Fruit fly (Drosophila melanogaster) whole organism, wandering third instar larva: ENCODE data around the gene SkpD.
A peak's percentile ranks its signal among the peaks of the same experiment; 100 is the strongest.

Experiments
- Abd-B ChIP-seq: fragments of >200 bp; optimal IDR thresholded peaks from 2 replicates; lab custom pipeline; 2017; ENCODE audit warnings: missing biosample characterization, missing genetic modification characterization
- CG9705 ChIP-seq: fragments of 200-800 bp; sonication (Bioruptor generic); optimal IDR thresholded peaks from 2 replicates; lab custom pipeline; 2018; ENCODE audit warnings: missing biosample characterization, mild to moderate bottlenecking, missing genetic modification characterization
- CrebA ChIP-seq: fragments of 200-800 bp; sonication (Bioruptor generic); optimal IDR thresholded peaks from 2 replicates; lab custom pipeline; 2016; ENCODE audit warnings: missing biosample characterization, mild to moderate bottlenecking, missing genetic modification characterization, borderline replicate concordance
- Dfd ChIP-seq: fragments of >200 bp; optimal IDR thresholded peaks from 2 replicates; lab custom pipeline; 2017; ENCODE audit warnings: missing biosample characterization, missing genetic modification characterization
- Dif ChIP-seq: fragments of 200-275, 200-300 bp; sonication (Bioruptor generic); optimal IDR thresholded peaks from 2 replicates; lab custom pipeline; 2018; ENCODE audit warnings: missing biosample characterization, missing genetic modification characterization; ENCODE audit not compliant: partially characterized antibody
- HLH106 ChIP-seq: fragments of 200-800 bp; optimal IDR thresholded peaks from 3 replicates; lab custom pipeline; 2019; ENCODE audit warnings: missing biosample characterization, mild to moderate bottlenecking, missing genetic modification characterization, moderate library complexity
- Hnf4 ChIP-seq: fragments of 200-800 bp; sonication (Bioruptor generic); optimal IDR thresholded peaks from 2 replicates; lab custom pipeline; 2016; ENCODE audit warnings: missing biosample characterization, mild to moderate bottlenecking, missing genetic modification characterization
- Hr78 ChIP-seq: fragments of >200 bp; optimal IDR thresholded peaks from 2 replicates; lab custom pipeline; 2017; ENCODE audit warnings: missing biosample characterization, missing genetic modification characterization
- Hr83 ChIP-seq: fragments of 200-300 bp; sonication (Bioruptor generic); optimal IDR thresholded peaks from 2 replicates; lab custom pipeline; 2016; ENCODE audit warnings: missing biosample characterization, mild to moderate bottlenecking, missing genetic modification characterization, moderate library complexity; ENCODE audit not compliant: poor library complexity, severe bottlenecking
- Jra ChIP-seq: sonication (Bioruptor generic); optimal IDR thresholded peaks from 2 replicates; lab custom pipeline; 2016; ENCODE audit warnings: missing biosample characterization, missing genetic modification characterization
- Myc ChIP-seq: fragments of >200 bp; optimal IDR thresholded peaks from 2 replicates; lab custom pipeline; 2017
- N ChIP-seq: fragments of >200 bp; optimal IDR thresholded peaks from 2 replicates; lab custom pipeline; 2018; ENCODE audit warnings: missing biosample characterization, missing external identifiers, missing genetic modification characterization
- OdsH ChIP-seq: fragments of 200-800 bp; sonication (Bioruptor generic); optimal IDR thresholded peaks from 2 replicates; lab custom pipeline; 2016; ENCODE audit warnings: missing biosample characterization, mild to moderate bottlenecking, missing genetic modification characterization
- Rel ChIP-seq, 2 experiments: fragments of 200-800 bp; sonication (Bioruptor generic) in 1 of 2; optimal IDR thresholded peaks; 2 replicates in 1 of 2; 3 replicates in 1 of 2; lab custom pipeline; 2016 to 2019; ENCODE audit warnings: mild to moderate bottlenecking in 2 of 2, missing biosample characterization in 2 of 2, missing genetic modification characterization in 2 of 2, moderate library complexity in 1 of 2
- dl ChIP-seq, 2 experiments: fragments of 175-275, 200-275 bp in 1 of 2; fragments of 200-275 bp in 1 of 2; sonication (Bioruptor generic); optimal IDR thresholded peaks; lab custom pipeline; 2018; ENCODE audit warnings: mild to moderate bottlenecking in 2 of 2, missing biosample characterization in 2 of 2, missing genetic modification characterization in 2 of 2, moderate library complexity in 2 of 2; ENCODE audit not compliant: partially characterized antibody in 2 of 2, insufficient read depth in 1 of 2
- dmrt93B ChIP-seq: fragments of 200-800 bp; sonication (Bioruptor generic); optimal IDR thresholded peaks from 2 replicates; lab custom pipeline; 2018; ENCODE audit warnings: missing biosample characterization, mild to moderate bottlenecking, missing genetic modification characterization
- dsf ChIP-seq: sonication (Bioruptor generic); optimal IDR thresholded peaks from 2 replicates; lab custom pipeline; 2016; ENCODE audit warnings: missing biosample characterization, missing genetic modification characterization, borderline replicate concordance
- ey ChIP-seq: fragments of 200-800 bp; sonication (Bioruptor generic); optimal IDR thresholded peaks from 2 replicates; lab custom pipeline; 2016; ENCODE audit warnings: missing biosample characterization, missing genetic modification characterization
- foxo ChIP-seq, 2 experiments: fragments of 200-800 bp; sonication (Bioruptor generic); optimal IDR thresholded peaks; 2 replicates in 1 of 2; 3 replicates in 1 of 2; lab custom pipeline; 2016 to 2017; ENCODE audit warnings: missing biosample characterization in 2 of 2, missing genetic modification characterization in 2 of 2
- fru ChIP-seq: fragments of 200-800 bp; sonication (Bioruptor generic); optimal IDR thresholded peaks from 3 replicates; lab custom pipeline; 2016; ENCODE audit warnings: missing biosample characterization, mild to moderate bottlenecking, missing genetic modification characterization
- h ChIP-seq: fragments of 200-800 bp; sonication (Bioruptor generic); optimal IDR thresholded peaks from 3 replicates; lab custom pipeline; 2016; ENCODE audit warnings: missing biosample characterization, mild to moderate bottlenecking, missing genetic modification characterization
- jim ChIP-seq: fragments of 175-275, 200-325 bp; sonication (Bioruptor generic); optimal IDR thresholded peaks from 2 replicates; lab custom pipeline; 2016; ENCODE audit warnings: missing biosample characterization, mild to moderate bottlenecking, missing genetic modification characterization
- lola ChIP-seq: fragments of >200 bp; optimal IDR thresholded peaks from 2 replicates; lab custom pipeline; 2017; ENCODE audit warnings: missing biosample characterization, missing genetic modification characterization
- pan ChIP-seq: fragments of >200 bp; optimal IDR thresholded peaks from 2 replicates; lab custom pipeline; 2017
- psq ChIP-seq: fragments of 200-800 bp; sonication (Bioruptor generic); optimal IDR thresholded peaks from 3 replicates; lab custom pipeline; 2017; ENCODE audit warnings: missing biosample characterization, mild to moderate bottlenecking, missing genetic modification characterization, moderate library complexity
- sage ChIP-seq: fragments of 200-800 bp; sonication (Bioruptor generic); optimal IDR thresholded peaks from 2 replicates; lab custom pipeline; 2016; ENCODE audit warnings: missing biosample characterization, mild to moderate bottlenecking, missing genetic modification characterization
- sv ChIP-seq: fragments of 200-800 bp; sonication (Bioruptor generic); optimal IDR thresholded peaks from 3 replicates; lab custom pipeline; 2016; ENCODE audit warnings: missing biosample characterization, missing genetic modification characterization
- tai ChIP-seq: sonication (Bioruptor generic); optimal IDR thresholded peaks from 2 replicates; lab custom pipeline; 2016; ENCODE audit warnings: missing biosample characterization, missing genetic modification characterization
- woc ChIP-seq: sonication (Bioruptor generic); optimal IDR thresholded peaks from 2 replicates; lab custom pipeline; 2016; ENCODE audit warnings: missing biosample characterization, mild to moderate bottlenecking, missing genetic modification characterization

SkpD gene

dm6 chrX:19775055-19775645, 37.4 kb upstream of the SkpD start:
- TF ChIP-seq psq (GFP tag; lab: Kevin White, UChicago) = peak; percentile 86
- no peak for TF ChIP-seq Hr83

DNA sequence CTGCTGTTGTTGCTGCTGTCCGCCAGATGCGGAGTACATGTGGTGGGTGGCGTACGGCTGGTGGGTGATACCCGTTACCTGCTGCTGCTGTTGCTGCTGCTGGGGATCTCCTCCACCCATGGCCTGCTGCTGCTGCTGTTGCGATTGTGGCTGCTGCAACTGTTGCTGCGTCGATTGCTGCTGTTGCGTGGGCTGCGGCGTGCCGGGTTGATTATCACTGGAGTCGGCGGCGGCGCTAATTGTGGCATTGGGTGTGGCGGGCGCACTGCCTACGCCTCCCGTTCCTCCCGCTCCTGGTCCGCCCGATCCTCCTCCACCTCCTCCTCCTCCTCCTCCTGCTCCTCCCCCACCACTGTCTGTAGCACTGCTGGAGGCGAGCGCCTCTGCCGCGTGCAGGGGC, 30.7 kb upstream of the SkpD start:
- TF ChIP-seq Dfd (GFP tag; lab: Kevin White, UChicago) = peak; percentile 90
- no peak for TF ChIP-seq Myc (lab: Kevin White, UChicago)
- no peak for TF ChIP-seq N
- TF ChIP-seq, all 38 proteins: peak for 1

dm6 chrX:19782736-19783325, 29.7 kb upstream of the SkpD start:
- TF ChIP-seq CG9705 (GFP tag; lab: Kevin White, UChicago) (no peak), psq (GFP tag; lab: Kevin White, UChicago) (peak; percentile 93), tai (GFP tag; lab: Kevin White, UChicago) (no peak), pan (lab: Kevin White, UChicago) (no peak), Hr78 (GFP tag; lab: Kevin White, UChicago) (no peak)

dm6 chrX:19783457-19783856, 29.1 kb upstream of the SkpD start, which contains the start of gene zld:
Gene zld (minus strand): TSS chrX:19783548.
- no peak for TF ChIP-seq woc (GFP tag; lab: Kevin White, UChicago)
- no peak for TF ChIP-seq jim
- no peak for TF ChIP-seq OdsH (GFP tag; lab: Kevin White, UChicago)
- TF ChIP-seq pan (lab: Kevin White, UChicago) = no peak
- TF ChIP-seq Dif (GFP tag; lab: Kevin White, UChicago) = peak; percentile 9
- TF ChIP-seq tai (GFP tag; lab: Kevin White, UChicago) = no peak
- TF ChIP-seq Myc (lab: Kevin White, UChicago) = no peak
- no peak for TF ChIP-seq Hr83
- TF ChIP-seq fru (GFP tag; lab: Kevin White, UChicago) = no peak
- TF ChIP-seq dmrt93B (GFP tag; lab: Kevin White, UChicago) = no peak
- peak; percentile 2 for TF ChIP-seq psq (GFP tag; lab: Kevin White, UChicago)
- TF ChIP-seq CG9705 (GFP tag; lab: Kevin White, UChicago) = no peak

DNA sequence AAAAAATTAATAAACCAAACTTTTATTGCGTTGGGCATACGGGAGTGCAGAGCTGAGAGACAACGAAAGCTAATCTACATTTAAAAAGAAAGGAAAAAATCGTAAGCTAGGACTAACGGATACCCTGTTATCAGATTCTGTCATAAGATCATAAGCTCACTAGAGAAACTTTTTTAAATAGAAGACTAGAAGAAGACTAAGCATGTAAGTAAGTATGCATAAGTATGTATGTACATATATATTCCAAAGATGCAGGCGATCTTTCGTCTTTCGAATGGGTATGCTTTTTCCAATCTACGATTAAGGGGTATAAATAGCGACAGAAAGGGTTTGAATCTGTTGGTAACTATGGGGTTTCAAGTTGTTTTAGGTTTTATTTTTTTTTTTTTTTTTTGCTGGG, 27.7 kb upstream of the SkpD start:
- TF ChIP-seq foxo (GFP tag; optimal IDR thresholded peaks at IDR 0.05; lab: Kevin White, UChicago) (no peak), ey (GFP tag; lab: Kevin White, UChicago) (no peak), N (no peak), Rel (GFP tag; optimal IDR thresholded peaks at IDR 0.05; lab: Kevin White, UChicago) (no peak), Rel (tag; optimal IDR thresholded peaks at IDR 0.05; lab: Kevin White, UChicago) (no peak), sage (GFP tag; lab: Kevin White, UChicago) (no peak), sv (no peak), dsf (GFP tag; lab: Kevin White, UChicago) (no peak), tai (GFP tag; lab: Kevin White, UChicago) (no peak), Hnf4 (GFP tag; lab: Kevin White, UChicago) (no peak), HLH106 (tag; lab: Kevin White, UChicago) (no peak), dl (GFP tag; optimal IDR thresholded peaks at IDR 0.05; lab: Kevin White, UChicago; ENCODE audit: insufficient read depth in 1 of 2, partially characterized antibody in 2 of 2) (no peak), Jra (no peak), lola (GFP tag; lab: Kevin White, UChicago) (no peak), OdsH (GFP tag; lab: Kevin White, UChicago) (no peak), Abd-B (GFP tag; lab: Kevin White, UChicago) (no peak), pan (lab: Kevin White, UChicago) (no peak), Hr78 (GFP tag; lab: Kevin White, UChicago) (no peak)

dm6 chrX:19785403-19785802, 27.1 kb upstream of the SkpD start:
- TF ChIP-seq psq (GFP tag; lab: Kevin White, UChicago) (peak; percentile 62), tai (GFP tag; lab: Kevin White, UChicago) (no peak), CrebA (GFP tag; lab: Kevin White, UChicago) (no peak), h (GFP tag; lab: Kevin White, UChicago) (no peak)
